Worm (Caenorhabditis elegans) whole organism, early embryonic: Measurements from ENCODE around the gene lmtr-5.

Experiments used
- B0310.2 ChIP-seq: sonication (generic microtip); optimal IDR thresholded peaks from 2 replicates; lab custom pipeline; 2016; ENCODE audit warnings: mild to moderate bottlenecking, missing genetic modification characterization, missing compliant biosample characterization
- F13C5.2 ChIP-seq: sonication (generic microtip); optimal IDR thresholded peaks from 2 replicates; lab custom pipeline; 2017; ENCODE audit warnings: mild to moderate bottlenecking, missing genetic modification characterization, inconsistent platforms, missing compliant biosample characterization
- aly-1 ChIP-seq: sonication (generic microtip); optimal IDR thresholded peaks from 2 replicates; lab custom pipeline; 2016; ENCODE audit warnings: missing genetic modification characterization, missing compliant biosample characterization
- ama-1 ChIP-seq: fragments of 150-350 bp; optimal IDR thresholded peaks from 2 replicates; lab custom pipeline; 2014
- ceh-13 ChIP-seq: fragments of 200-800 bp; sonication (Bioruptor generic); optimal IDR thresholded peaks from 2 replicates; lab custom pipeline; 2018; ENCODE audit warnings: mild to moderate bottlenecking, missing genetic modification characterization, missing compliant biosample characterization
- ceh-36 ChIP-seq: sonication (generic microtip); optimal IDR thresholded peaks from 2 replicates; lab custom pipeline; 2016; ENCODE audit warnings: missing genetic modification characterization, inconsistent platforms, missing compliant biosample characterization
- ets-7 ChIP-seq: sonication (generic microtip); optimal IDR thresholded peaks from 2 replicates; lab custom pipeline; 2016; ENCODE audit warnings: missing genotype, missing genetic modification characterization, missing compliant biosample characterization
- flt-1 ChIP-seq: fragments of 200-800 bp; sonication (Bioruptor generic); IDR thresholded peaks from 2 replicates; pipeline ENCODE4 v1.3.6; 2022; ENCODE audit warnings: missing genetic modification characterization, missing compliant biosample characterization
- hmbx-1 ChIP-seq: sonication (generic microtip); optimal IDR thresholded peaks from 2 replicates; lab custom pipeline; 2016; ENCODE audit warnings: mild to moderate bottlenecking, missing genetic modification characterization, missing compliant biosample characterization
- hmg-4 ChIP-seq: fragments of 200-800 bp; sonication (Bioruptor generic); optimal IDR thresholded peaks from 2 replicates; lab custom pipeline; 2018; ENCODE audit warnings: mild to moderate bottlenecking, missing genetic modification characterization, missing compliant biosample characterization
- hnd-1 ChIP-seq: sonication (generic microtip); optimal IDR thresholded peaks from 2 replicates; lab custom pipeline; 2016; ENCODE audit warnings: missing genetic modification characterization, missing compliant biosample characterization
- pes-1 ChIP-seq: fragments of 200-800 bp; sonication (Bioruptor generic); IDR thresholded peaks from 2 replicates; pipeline ENCODE4 v1.3.6; 2022; ENCODE audit warnings: missing genetic modification reagents, missing genetic modification characterization, missing compliant biosample characterization
- scrt-1 ChIP-seq: fragments of 200-800 bp; sonication (Bioruptor generic); IDR thresholded peaks from 2 replicates; pipeline ENCODE4 v1.3.6; 2022; ENCODE audit warnings: missing genetic modification characterization, missing compliant biosample characterization
- sea-1 ChIP-seq: fragments of 200-800 bp; sonication (Bioruptor generic); conservative IDR thresholded peaks from 2 replicates; pipeline ENCODE4 v1.3.6; 2022; ENCODE audit warnings: missing genetic modification characterization, missing compliant biosample characterization
- tbx-11 ChIP-seq: fragments of 200-800 bp; sonication (Bioruptor generic); IDR thresholded peaks from 2 replicates; pipeline ENCODE4 v1.3.6; 2022; ENCODE audit warnings: missing genetic modification characterization, missing compliant biosample characterization
- tbx-37 ChIP-seq: fragments of 200-800 bp; sonication (Bioruptor generic); conservative IDR thresholded peaks from 2 replicates; pipeline ENCODE4 v1.3.6; 2022; ENCODE audit warnings: missing genetic modification reagents, missing genetic modification characterization, missing compliant biosample characterization
- tra-4 ChIP-seq: sonication (generic microtip); optimal IDR thresholded peaks from 2 replicates; lab custom pipeline; 2017; ENCODE audit warnings: missing genetic modification characterization, missing compliant biosample characterization

The lmtr-5 gene

ce11 chrIII:3183377-3183776 is at the start of gene lmtr-5:
lmtr-5 (plus strand) TSS chrIII:3183677.
- TF ChIP-seq scrt-1 (GFP tag; lab: Robert Waterston, UW) (no peak), hnd-1 (tag; lab: Kevin White, UChicago) (no peak), F13C5.2 (no peak), ets-7 (no peak), flt-1 (no peak), aly-1 (tag; lab: Kevin White, UChicago) (no peak), tra-4 (tag; lab: Kevin White, UChicago) (no peak), hmbx-1 (tag; lab: Kevin White, UChicago) (no peak), ceh-36 (tag; lab: Kevin White, UChicago) (no peak), tbx-11 (no peak)

- TF ChIP-seq hmbx-1 (tag; lab: Kevin White, UChicago) (no peak), ceh-36 (tag; lab: Kevin White, UChicago) (no peak), hmg-4 (no peak), ama-1 (lab: Kevin White, UChicago) (no peak), sea-1 (GFP tag; lab: Robert Waterston, UW) (no peak), flt-1 (no peak), tra-4 (tag; lab: Kevin White, UChicago) (no peak), F13C5.2 (no peak), tbx-37 (GFP tag; lab: Robert Waterston, UW) (no peak)
Observed at ce11 chrIII:3136325-3137001, 47.0 kb upstream of the lmtr-5 start.

- no peak for TF ChIP-seq ets-7
- no peak for TF ChIP-seq tbx-11
- no peak for TF ChIP-seq ceh-36 (tag; lab: Kevin White, UChicago)
- TF ChIP-seq F13C5.2: no peak
- TF ChIP-seq tra-4 (tag; lab: Kevin White, UChicago): no peak
- TF ChIP-seq flt-1: no peak
- no peak for TF ChIP-seq hnd-1 (tag; lab: Kevin White, UChicago)
- TF ChIP-seq hmg-4: no peak
- TF ChIP-seq sea-1 (GFP tag; lab: Robert Waterston, UW): no peak
- no peak for TF ChIP-seq ceh-13 (GFP tag; lab: Kevin White, UChicago)
- no peak for TF ChIP-seq ama-1 (lab: Kevin White, UChicago)
- TF ChIP-seq B0310.2: no peak
- no peak for TF ChIP-seq scrt-1 (GFP tag; lab: Robert Waterston, UW)
- TF ChIP-seq hmbx-1 (tag; lab: Kevin White, UChicago): no peak
Observed at ce11 chrIII:3138087-3138486, 45.4 kb upstream of the lmtr-5 start.

- TF ChIP-seq hmbx-1 (tag; lab: Kevin White, UChicago) (no peak), ama-1 (lab: Kevin White, UChicago) (no peak), scrt-1 (GFP tag; lab: Robert Waterston, UW) (no peak), F13C5.2 (no peak), pes-1 (GFP tag; lab: Robert Waterston, UW) (no peak), sea-1 (GFP tag; lab: Robert Waterston, UW) (no peak), B0310.2 (no peak), aly-1 (tag; lab: Kevin White, UChicago) (no peak), hmg-4 (no peak), hnd-1 (tag; lab: Kevin White, UChicago) (no peak), flt-1 (no peak), ets-7 (no peak), tbx-11 (no peak), tbx-37 (GFP tag; lab: Robert Waterston, UW) (no peak), tra-4 (tag; lab: Kevin White, UChicago) (no peak), ceh-36 (tag; lab: Kevin White, UChicago) (no peak), ceh-13 (GFP tag; lab: Kevin White, UChicago) (no peak)
Observed at ce11 chrIII:3139144-3139543, 44.3 kb upstream of the lmtr-5 start, which contains the start of gene mec-12. mec-12 (minus strand) TSS chrIII:3139234.

ce11 chrIII:3140227-3140626 is 43.2 kb upstream of the lmtr-5 start:
- TF ChIP-seq scrt-1 (GFP tag; lab: Robert Waterston, UW): no peak
- no peak for TF ChIP-seq ama-1 (lab: Kevin White, UChicago)
- TF ChIP-seq hmg-4: no peak
- TF ChIP-seq pes-1 (GFP tag; lab: Robert Waterston, UW): no peak
- no peak for TF ChIP-seq hnd-1 (tag; lab: Kevin White, UChicago)
- TF ChIP-seq sea-1 (GFP tag; lab: Robert Waterston, UW): no peak
- no peak for TF ChIP-seq aly-1 (tag; lab: Kevin White, UChicago)

- no peak for TF ChIP-seq tra-4 (tag; lab: Kevin White, UChicago)
- TF ChIP-seq ets-7: no peak
- TF ChIP-seq aly-1 (tag; lab: Kevin White, UChicago): no peak
- no peak for TF ChIP-seq scrt-1 (GFP tag; lab: Robert Waterston, UW)
- TF ChIP-seq pes-1 (GFP tag; lab: Robert Waterston, UW): no peak
- TF ChIP-seq hmbx-1 (tag; lab: Kevin White, UChicago): no peak
- TF ChIP-seq hmg-4: no peak
- no peak for TF ChIP-seq hnd-1 (tag; lab: Kevin White, UChicago)
- no peak for TF ChIP-seq tbx-11
- TF ChIP-seq tbx-37 (GFP tag; lab: Robert Waterston, UW): no peak
Observed at ce11 chrIII:3142078-3142477, 41.4 kb upstream of the lmtr-5 start.

- no peak for TF ChIP-seq tbx-11
- no peak for TF ChIP-seq flt-1
- no peak for TF ChIP-seq F13C5.2
- TF ChIP-seq tra-4 (tag; lab: Kevin White, UChicago): no peak
- no peak for TF ChIP-seq aly-1 (tag; lab: Kevin White, UChicago)
- TF ChIP-seq hmg-4: no peak
- TF ChIP-seq ets-7: no peak
- no peak for TF ChIP-seq sea-1 (GFP tag; lab: Robert Waterston, UW)
- TF ChIP-seq ceh-36 (tag; lab: Kevin White, UChicago): no peak
- TF ChIP-seq tbx-37 (GFP tag; lab: Robert Waterston, UW): no peak
- TF ChIP-seq hmbx-1 (tag; lab: Kevin White, UChicago): no peak
- no peak for TF ChIP-seq hnd-1 (tag; lab: Kevin White, UChicago)
- no peak for TF ChIP-seq ceh-13 (GFP tag; lab: Kevin White, UChicago)
- no peak for TF ChIP-seq B0310.2
- TF ChIP-seq scrt-1 (GFP tag; lab: Robert Waterston, UW): no peak
- no peak for TF ChIP-seq pes-1 (GFP tag; lab: Robert Waterston, UW)
- TF ChIP-seq ama-1 (lab: Kevin White, UChicago): no peak
Observed at ce11 chrIII:3143657-3144056, 39.8 kb upstream of the lmtr-5 start, which contains the start of gene C44B11.4. C44B11.4 (minus strand) TSS chrIII:3143757.
